Worm (Caenorhabditis elegans) whole organism, L1 larva: ENCODE results near the gene alx-1.
A peak's percentile ranks its signal among the peaks of the same experiment; 100 is the strongest.

Source experiments
- ama-1 ChIP-seq: fragments of 150-350 bp; optimal IDR thresholded peaks from 2 replicates; lab custom pipeline; 2014
- blmp-1 ChIP-seq: fragments of 150-350 bp; optimal IDR thresholded peaks from 2 replicates; lab custom pipeline; 2014; ENCODE audit warnings: missing biosample characterization, missing genetic modification characterization
- elt-2 ChIP-seq: sonication (generic microtip); optimal IDR thresholded peaks from 2 replicates; lab custom pipeline; 2016; ENCODE audit warnings: missing genetic modification characterization, mild to moderate bottlenecking, inconsistent platforms, missing compliant biosample characterization, missing genetic modification reagents
- grh-1 ChIP-seq: fragments of 200-800 bp; sonication (Bioruptor generic); IDR thresholded peaks from 2 replicates; pipeline ENCODE4 v1.3.6; 2022; ENCODE audit warnings: missing genetic modification reagents, missing genetic modification characterization, missing compliant biosample characterization
- lin-13 ChIP-seq: fragments of 150-350 bp; optimal IDR thresholded peaks from 2 replicates; lab custom pipeline; 2014; ENCODE audit warnings: missing biosample characterization, missing genetic modification reagents, missing genetic modification characterization
- lin-39 ChIP-seq: fragments of 150-350 bp; optimal IDR thresholded peaks from 2 replicates; lab custom pipeline; 2014; ENCODE audit warnings: missing biosample characterization, missing genetic modification reagents, missing genetic modification characterization
- lsy-2 ChIP-seq, 2 experiments: fragments of 150-350 bp; optimal IDR thresholded peaks; 2 replicates each; lab custom pipeline; 2014; ENCODE audit warnings: missing biosample characterization in 2 of 2, missing genetic modification characterization in 2 of 2
- mdl-1 ChIP-seq, 2 experiments: fragments of 150-350 bp; optimal IDR thresholded peaks; 2 replicates each; lab custom pipeline; 2014 to 2017; ENCODE audit warnings: missing biosample characterization in 2 of 2, missing genetic modification characterization in 2 of 2, inconsistent platforms in 1 of 2
- nhr-12 ChIP-seq: sonication (generic microtip); optimal IDR thresholded peaks from 2 replicates; lab custom pipeline; 2017; ENCODE audit warnings: missing biosample characterization, missing genetic modification characterization
- nhr-28 ChIP-seq: fragments of 150-350 bp; optimal IDR thresholded peaks from 2 replicates; lab custom pipeline; 2014; ENCODE audit warnings: missing biosample characterization, missing genetic modification characterization
- nhr-76 ChIP-seq: sonication (generic microtip); optimal IDR thresholded peaks from 2 replicates; lab custom pipeline; 2017; ENCODE audit warnings: missing biosample characterization, missing genetic modification characterization
- nhr-77 ChIP-seq: fragments of 150-350 bp; optimal IDR thresholded peaks from 2 replicates; lab custom pipeline; 2014; ENCODE audit warnings: missing biosample characterization, missing genetic modification characterization
- skn-1 ChIP-seq: fragments of 150-350 bp; optimal IDR thresholded peaks from 2 replicates; lab custom pipeline; 2014; ENCODE audit warnings: missing biosample characterization, missing genetic modification characterization
- unc-86 ChIP-seq: sonication (generic microtip); optimal IDR thresholded peaks from 2 replicates; lab custom pipeline; 2016; ENCODE audit warnings: missing genetic modification characterization, missing compliant biosample characterization

DNA sequence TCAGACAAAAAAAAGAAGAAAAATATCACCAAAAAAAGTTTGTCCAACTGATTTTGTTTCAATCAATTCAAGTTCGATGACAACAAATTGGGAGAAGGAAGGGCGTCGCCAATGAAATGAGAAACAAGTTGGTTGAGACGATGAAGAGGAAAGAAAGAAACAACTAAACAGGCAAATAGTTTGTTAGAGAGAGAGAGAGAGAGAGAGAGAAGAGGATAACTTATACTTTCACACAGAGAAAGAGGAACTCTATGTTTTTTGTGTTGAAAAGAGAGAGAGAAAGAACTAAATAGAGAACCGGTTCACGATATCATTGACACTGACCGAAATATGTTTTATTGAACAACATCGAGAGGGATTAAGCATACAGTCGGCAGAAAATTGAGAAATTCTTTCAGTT, 49.6 kb upstream of the alx-1 start:
- TF ChIP-seq nhr-28 (tag; lab: Kevin White, UChicago) (no peak), nhr-76 (tag; lab: Kevin White, UChicago) (no peak), unc-86 (tag; lab: Kevin White, UChicago) (no peak), skn-1 (tag; lab: Kevin White, UChicago) (no peak), blmp-1 (tag; lab: Kevin White, UChicago) (peak; percentile 41), nhr-12 (tag; lab: Kevin White, UChicago) (no peak), ama-1 (lab: Kevin White, UChicago) (no peak), lin-13 (GFP tag; lab: Kevin White, UChicago) (no peak), lin-39 (no peak), lsy-2 (tag; optimal IDR thresholded peaks at IDR 0.05; lab: Kevin White, UChicago) (peak in 1 of 2 experiments; percentile 32), nhr-77 (tag; lab: Kevin White, UChicago) (no peak), mdl-1 (tag; optimal IDR thresholded peaks at IDR 0.05; lab: Kevin White, UChicago) (no peak), elt-2 (tag; lab: Kevin White, UChicago) (no peak), grh-1 (GFP tag; lab: Robert Waterston, UW) (peak; percentile 72)
